Fruit fly (Drosophila melanogaster) whole organism, adult: ENCODE data around the gene PGRP-LC.

ENCODE experiments used
- CG11617 ChIP-seq: fragments of 200-800 bp; sonication (Bioruptor generic); optimal IDR thresholded peaks from 2 replicates; lab custom pipeline; 2017; ENCODE audit warnings: mild to moderate bottlenecking, missing biosample characterization, missing genetic modification reagents, missing genetic modification characterization
- CG12768 ChIP-seq: fragments of 200-800 bp; sonication (Bioruptor generic); optimal IDR thresholded peaks from 2 replicates; lab custom pipeline; 2017; ENCODE audit warnings: missing biosample characterization, missing genetic modification characterization, mild to moderate bottlenecking, moderate library complexity, missing genetic modification reagents
- CG14711 ChIP-seq: fragments of 200-800 bp; sonication (Bioruptor generic); optimal IDR thresholded peaks from 2 replicates; lab custom pipeline; 2018; ENCODE audit warnings: missing biosample characterization, mild to moderate bottlenecking, missing genetic modification characterization, moderate library complexity
- CG1620 ChIP-seq: fragments of 200-800 bp; sonication (Bioruptor generic); optimal IDR thresholded peaks from 2 replicates; lab custom pipeline; 2016; ENCODE audit warnings: missing biosample characterization, missing genetic modification characterization
- CG33017 ChIP-seq: fragments of 200-800 bp; sonication (Bioruptor generic); optimal IDR thresholded peaks from 2 replicates; lab custom pipeline; 2018; ENCODE audit warnings: missing biosample characterization, mild to moderate bottlenecking, missing genetic modification characterization, moderate library complexity
- CG5204 ChIP-seq: fragments of 200-800 bp; sonication (Bioruptor generic); optimal IDR thresholded peaks from 2 replicates; lab custom pipeline; 2016; ENCODE audit warnings: missing biosample characterization, missing genetic modification characterization
- CG7045 ChIP-seq: fragments of 200-800 bp; sonication (Bioruptor generic); optimal IDR thresholded peaks from 2 replicates; lab custom pipeline; 2017; ENCODE audit warnings: missing biosample characterization, mild to moderate bottlenecking, missing genetic modification characterization
- CG7101 ChIP-seq: fragments of 200-800 bp; sonication (Bioruptor generic); optimal IDR thresholded peaks from 2 replicates; lab custom pipeline; 2018; ENCODE audit warnings: missing biosample characterization, mild to moderate bottlenecking, missing genetic modification characterization, moderate library complexity
- Clk ChIP-seq: fragments of 200-800 bp; sonication (Bioruptor generic); optimal IDR thresholded peaks from 2 replicates; lab custom pipeline; 2017; ENCODE audit warnings: missing biosample characterization, missing genetic modification characterization
- Crg-1 ChIP-seq: fragments of 200-800 bp; sonication (Bioruptor generic); optimal IDR thresholded peaks from 2 replicates; lab custom pipeline; 2016; ENCODE audit warnings: missing biosample characterization, missing genetic modification characterization
- Hr96 ChIP-seq: fragments of 200-800 bp; sonication (Bioruptor generic); optimal IDR thresholded peaks from 2 replicates; lab custom pipeline; 2016; ENCODE audit warnings: missing biosample characterization, missing genetic modification characterization
- Mnt ChIP-seq: fragments of 200-800 bp; sonication (Bioruptor generic); optimal IDR thresholded peaks from 2 replicates; lab custom pipeline; 2016; ENCODE audit warnings: missing biosample characterization, mild to moderate bottlenecking, missing genetic modification characterization
- bab1 ChIP-seq: fragments of 200-800 bp; sonication (Bioruptor generic); optimal IDR thresholded peaks from 3 replicates; lab custom pipeline; 2019; ENCODE audit warnings: missing biosample characterization, mild to moderate bottlenecking, missing genetic modification characterization, moderate library complexity
- cic ChIP-seq: fragments of 200-800 bp; sonication (Bioruptor generic); optimal IDR thresholded peaks from 2 replicates; lab custom pipeline; 2017; ENCODE audit warnings: missing biosample characterization, mild to moderate bottlenecking, missing genetic modification characterization, moderate library complexity
- cnc ChIP-seq, 2 experiments: fragments of >200 bp; optimal IDR thresholded peaks; 2 replicates each; lab custom pipeline; 2017
- kay ChIP-seq: fragments of 200-800 bp; sonication (Bioruptor generic); peaks from one replicate; lab custom pipeline; 2016; ENCODE audit warnings: missing biosample characterization, missing genetic modification characterization, borderline replicate concordance
- ovo ChIP-seq: fragments of 200-800 bp; sonication (Bioruptor generic); optimal IDR thresholded peaks from 2 replicates; lab custom pipeline; 2016; ENCODE audit warnings: missing biosample characterization, missing genetic modification characterization
- pad ChIP-seq: fragments of 200-800 bp; sonication (Bioruptor generic); optimal IDR thresholded peaks from 3 replicates; lab custom pipeline; 2017; ENCODE audit warnings: missing biosample characterization, missing genetic modification characterization, mild to moderate bottlenecking, moderate library complexity, missing genetic modification reagents
- tj ChIP-seq: fragments of 200-800 bp; sonication (Bioruptor generic); optimal IDR thresholded peaks from 3 replicates; lab custom pipeline; 2017; ENCODE audit warnings: missing biosample characterization, mild to moderate bottlenecking, missing genetic modification characterization, moderate library complexity
- toe ChIP-seq: fragments of 200-800 bp; sonication (Bioruptor generic); optimal IDR thresholded peaks from 2 replicates; lab custom pipeline; 2016; ENCODE audit warnings: missing biosample characterization, missing genetic modification characterization

Gene PGRP-LC

dm6 chr3L:9379484-9380343, 41.1 kb downstream of the PGRP-LC start, which contains the start of gene Hsp67Ba:
Gene Hsp67Ba, minus strand, starts transcription at chr3L:9379534.
- TF ChIP-seq cnc (optimal IDR thresholded peaks at IDR 0.05; lab: Kevin White, UChicago) (no peak), CG33017 (tag; lab: Kevin White, UChicago) (no peak), CG5204 (GFP tag; lab: Kevin White, UChicago) (no peak), CG7045 (GFP tag; lab: Kevin White, UChicago) (no peak), tj (GFP tag; lab: Kevin White, UChicago) (peak; percentile 84), ovo (GFP tag; lab: Kevin White, UChicago) (no peak)

dm6 chr3L:9380344-9380849, 41.8 kb downstream of the PGRP-LC start:
- no peak for TF ChIP-seq CG5204 (GFP tag; lab: Kevin White, UChicago)
- no peak for TF ChIP-seq CG11617 (GFP tag; lab: Kevin White, UChicago)
- no peak for TF ChIP-seq Mnt (GFP tag; lab: Kevin White, UChicago)
- TF ChIP-seq toe = no peak
- TF ChIP-seq pad (GFP tag; lab: Kevin White, UChicago) = no peak
- TF ChIP-seq CG1620 = no peak
- no peak for TF ChIP-seq Clk (GFP tag; lab: Kevin White, UChicago)
- no peak for TF ChIP-seq CG14711 (tag; lab: Kevin White, UChicago)
- TF ChIP-seq bab1 = no peak
- no peak for TF ChIP-seq cic (GFP tag; lab: Kevin White, UChicago)

dm6 chr3L:9381602-9382001, 43.0 kb downstream of the PGRP-LC start, which contains the start of gene Hsp23:
Gene Hsp23, plus strand, starts transcription at chr3L:9381882.
- TF ChIP-seq kay (GFP tag; lab: Kevin White, UChicago) (no peak), CG14711 (tag; lab: Kevin White, UChicago) (no peak), Hr96 (GFP tag; lab: Kevin White, UChicago) (no peak), CG33017 (tag; lab: Kevin White, UChicago) (no peak), CG5204 (GFP tag; lab: Kevin White, UChicago) (no peak), Mnt (GFP tag; lab: Kevin White, UChicago) (no peak), Clk (GFP tag; lab: Kevin White, UChicago) (no peak), CG11617 (GFP tag; lab: Kevin White, UChicago) (no peak)

- TF ChIP-seq Mnt (GFP tag; lab: Kevin White, UChicago) (peak; percentile 96), CG33017 (tag; lab: Kevin White, UChicago) (peak; percentile 99), Hr96 (GFP tag; lab: Kevin White, UChicago) (peak; percentile 97), CG12768 (GFP tag; lab: Kevin White, UChicago) (peak; percentile 99), toe (peak; percentile 93), Clk (GFP tag; lab: Kevin White, UChicago) (peak; percentile 92), kay (GFP tag; lab: Kevin White, UChicago) (peak; percentile 99), pad (GFP tag; lab: Kevin White, UChicago) (peak; percentile 92), Crg-1 (peak; percentile 97), cic (GFP tag; lab: Kevin White, UChicago) (peak; percentile 91), cnc (optimal IDR thresholded peaks at IDR 0.05; lab: Kevin White, UChicago) (peak in 1 of 2 experiments; percentile 69), CG7101 (tag; lab: Kevin White, UChicago) (peak; percentile 98), CG11617 (GFP tag; lab: Kevin White, UChicago) (peak; percentile 96), CG7045 (GFP tag; lab: Kevin White, UChicago) (peak; percentile 97), CG1620 (peak; percentile 88), tj (GFP tag; lab: Kevin White, UChicago) (peak; percentile 75), ovo (GFP tag; lab: Kevin White, UChicago) (peak; percentile 77), CG5204 (GFP tag; lab: Kevin White, UChicago) (peak; percentile 93), CG14711 (tag; lab: Kevin White, UChicago) (peak; percentile 97), bab1 (peak; percentile 99)
Observed at dm6 chr3L:9383345-9384075, 44.9 kb downstream of the PGRP-LC start, which contains the start of gene Hsp27. Gene Hsp27, plus strand, starts transcription at chr3L:9384063.

- TF ChIP-seq CG7045 (GFP tag; lab: Kevin White, UChicago) (no peak), kay (GFP tag; lab: Kevin White, UChicago) (no peak), Mnt (GFP tag; lab: Kevin White, UChicago) (no peak), Hr96 (GFP tag; lab: Kevin White, UChicago) (no peak), cnc (optimal IDR thresholded peaks at IDR 0.05; lab: Kevin White, UChicago) (no peak), Clk (GFP tag; lab: Kevin White, UChicago) (no peak), bab1 (no peak), CG7101 (tag; lab: Kevin White, UChicago) (no peak), CG11617 (GFP tag; lab: Kevin White, UChicago) (no peak), CG1620 (no peak), CG5204 (GFP tag; lab: Kevin White, UChicago) (no peak), CG33017 (tag; lab: Kevin White, UChicago) (no peak), cic (GFP tag; lab: Kevin White, UChicago) (no peak), CG14711 (tag; lab: Kevin White, UChicago) (no peak), CG12768 (GFP tag; lab: Kevin White, UChicago) (no peak), Crg-1 (no peak), pad (GFP tag; lab: Kevin White, UChicago) (no peak), tj (GFP tag; lab: Kevin White, UChicago) (no peak)
Observed at dm6 chr3L:9384445-9385079, 46.0 kb downstream of the PGRP-LC start.
